Fruit fly (Drosophila melanogaster): Measurements from ENCODE around the gene Ssb-c31a.

The Ssb-c31a gene

dm6 chr2L:8204996-8205567 is 6.1 kb upstream of the Ssb-c31a start, which contains the start of gene SLC5A11 (continued):
- TF ChIP-seq zen (tag; optimal IDR thresholded peaks at IDR 0.05) (peak; percentile 80), CG6854 (GFP tag; optimal IDR thresholded peaks at IDR 0.05) (peak; percentile 99), z (GFP tag; IDR thresholded peaks at IDR 0.05) (0 out of 3 replicates have a peak, but pooled peaks have one; percentile 63), crp (GFP tag; optimal IDR thresholded peaks at IDR 0.05) (peak in 1 of 2 experiments; percentile 71), CG16815 (GFP tag; optimal IDR thresholded peaks at IDR 0.05) (peak; percentile 94), CG15011 (GFP tag; optimal IDR thresholded peaks at IDR 0.05) (peak; percentile 95), Ets97D (GFP tag; optimal IDR thresholded peaks at IDR 0.05) (peak; percentile 96), zfh2 (GFP tag; optimal IDR thresholded peaks at IDR 0.05) (peak; percentile 78), CG9797 (GFP tag; optimal IDR thresholded peaks at IDR 0.05) (peak; percentile 19), CG17359 (tag; optimal IDR thresholded peaks at IDR 0.05) (peak; percentile 97), CG7745 (tag; optimal IDR thresholded peaks at IDR 0.05) (no peak), hth (optimal IDR thresholded peaks at IDR 0.05) (no peak), org-1 (GFP tag; optimal IDR thresholded peaks at IDR 0.05) (peak; percentile 100), Hmx (GFP tag; optimal IDR thresholded peaks at IDR 0.05) (peak; percentile 98), tin (GFP tag; optimal IDR thresholded peaks at IDR 0.05) (peak; percentile 99), her (GFP tag; optimal IDR thresholded peaks at IDR 0.05) (peak; percentile 87), Dip3 (GFP tag; optimal IDR thresholded peaks at IDR 0.05) (peak; percentile 92), CG6689 (GFP tag; IDR thresholded peaks at IDR 0.05) (peak; percentile 97), Blimp-1 (GFP tag; optimal IDR thresholded peaks at IDR 0.05) (peak; percentile 96), sens-2 (GFP tag; IDR thresholded peaks at IDR 0.05) (peak; percentile 95), CG8924 (tag; optimal IDR thresholded peaks at IDR 0.05) (peak; percentile 100), nerfin-2 (GFP tag; IDR thresholded peaks at IDR 0.05; ENCODE audit: partially characterized antibody) (no peak), Six4 (GFP tag; optimal IDR thresholded peaks at IDR 0.05) (peak; percentile 97), Mad (GFP tag; optimal IDR thresholded peaks at IDR 0.05) (peak; percentile 53), CG10462 (GFP tag; optimal IDR thresholded peaks at IDR 0.05) (peak; percentile 96), ind (GFP tag; optimal IDR thresholded peaks at IDR 0.05) (peak; percentile 96), Myb (GFP tag; optimal IDR thresholded peaks at IDR 0.05) (peak; percentile 43), CG7928 (GFP tag; optimal IDR thresholded peaks at IDR 0.05) (peak; percentile 64), CG13424 (tag; optimal IDR thresholded peaks at IDR 0.05) (peak; percentile 97), CG4617 (GFP tag; optimal IDR thresholded peaks at IDR 0.05; ENCODE audit: borderline replicate concordance) (peak; percentile 88), pan (optimal IDR thresholded peaks at IDR 0.05) (no peak), pan (GFP tag; optimal IDR thresholded peaks at IDR 0.05 in 1 of 2, IDR thresholded peaks at IDR 0.05 in 1 of 2) (peak in 1 of 2 experiments; percentile 98), otp (GFP tag; IDR thresholded peaks at IDR 0.05) (peak; percentile 97), btn (GFP tag; optimal IDR thresholded peaks at IDR 0.05) (peak; percentile 93), CG4854 (GFP tag; optimal IDR thresholded peaks at IDR 0.05) (peak; percentile 99), ci (GFP tag; IDR thresholded peaks at IDR 0.05) (peak; percentile 95), jumu (GFP tag; optimal IDR thresholded peaks at IDR 0.05) (peak; percentile 71), Awh (GFP tag; IDR thresholded peaks at IDR 0.05) (peak; percentile 97), ara (GFP tag; IDR thresholded peaks at IDR 0.05) (peak; percentile 94), CG33557 (GFP tag; optimal IDR thresholded peaks at IDR 0.05) (peak; percentile 58), Chrac-16 (GFP tag; optimal IDR thresholded peaks at IDR 0.05) (peak; percentile 87), sob (GFP tag; IDR thresholded peaks at IDR 0.05) (peak; percentile 99), ken (GFP tag; IDR thresholded peaks at IDR 0.05) (peak; percentile 93), CG6272 (GFP tag; IDR thresholded peaks at IDR 0.05) (peak; percentile 93), CG9609 (GFP tag; optimal IDR thresholded peaks at IDR 0.05) (peak; percentile 73), pum (GFP tag; optimal IDR thresholded peaks at IDR 0.05) (peak; percentile 97), bsh (GFP tag; optimal IDR thresholded peaks at IDR 0.05) (peak; percentile 95 to 100), al (GFP tag; IDR thresholded peaks at IDR 0.05) (peak; percentile 95), CG10959 (GFP tag; IDR thresholded peaks at IDR 0.05) (no peak), Spps (tag; optimal IDR thresholded peaks at IDR 0.05) (peak; percentile 77), CG7372 (GFP tag; IDR thresholded peaks at IDR 0.05) (peak; percentile 99)

Measured in whole organism, embryonic.